Fruit fly (Drosophila melanogaster) S2 (cell line): ENCODE measurements around the gene KFase.

Experiments used
- CG8478 ChIP-seq: fragments of >200 bp; optimal IDR thresholded peaks from 2 replicates; lab custom pipeline; 2018
- CTCF ChIP-seq, 2 experiments: fragments of >200 bp; optimal IDR thresholded peaks; 2 replicates each; lab custom pipeline; 2018

The KFase gene

dm6 chr2L:6488676-6489140 is at the start of gene KFase, which contains the start of gene epsilonCOP:
TSS of gene KFase (minus strand) at chr2L:6488756.
TSS of gene epsilonCOP (plus strand) at chr2L:6489090.
- TF ChIP-seq CTCF (optimal IDR thresholded peaks at IDR 0.05; lab: Kevin White, UChicago) (peak in 1 of 2 experiments; percentile 27), CG8478 (no peak)

DNA sequence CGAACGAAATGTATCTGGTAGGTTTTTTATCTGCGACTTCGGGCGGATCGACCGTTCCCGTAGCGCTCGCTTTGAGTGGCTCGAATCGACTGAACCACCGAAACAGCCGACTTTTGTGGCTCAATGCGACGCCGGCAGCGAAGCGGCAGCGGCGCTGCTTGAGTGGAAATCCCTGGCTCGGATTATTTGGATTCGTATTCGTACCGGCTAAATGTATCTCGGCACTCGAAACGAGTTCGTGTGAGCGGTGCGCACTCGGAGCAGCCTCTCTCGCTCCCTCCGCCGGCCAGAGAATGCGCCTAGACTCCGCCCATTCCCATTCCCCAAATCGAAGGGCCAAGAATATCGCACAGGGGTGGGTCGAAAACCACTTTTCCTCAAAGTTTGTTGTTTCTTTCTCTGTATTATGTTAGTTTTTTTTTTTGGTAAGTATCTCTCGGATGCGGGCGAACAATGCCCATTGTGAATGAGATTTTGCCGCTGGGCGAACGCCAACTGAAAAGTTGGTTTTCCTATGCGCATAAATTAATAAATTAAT is 47.6 kb upstream of the KFase start:
- TF ChIP-seq CTCF (optimal IDR thresholded peaks at IDR 0.05; lab: Kevin White, UChicago) = no peak
- TF ChIP-seq CG8478 = no peak

DNA sequence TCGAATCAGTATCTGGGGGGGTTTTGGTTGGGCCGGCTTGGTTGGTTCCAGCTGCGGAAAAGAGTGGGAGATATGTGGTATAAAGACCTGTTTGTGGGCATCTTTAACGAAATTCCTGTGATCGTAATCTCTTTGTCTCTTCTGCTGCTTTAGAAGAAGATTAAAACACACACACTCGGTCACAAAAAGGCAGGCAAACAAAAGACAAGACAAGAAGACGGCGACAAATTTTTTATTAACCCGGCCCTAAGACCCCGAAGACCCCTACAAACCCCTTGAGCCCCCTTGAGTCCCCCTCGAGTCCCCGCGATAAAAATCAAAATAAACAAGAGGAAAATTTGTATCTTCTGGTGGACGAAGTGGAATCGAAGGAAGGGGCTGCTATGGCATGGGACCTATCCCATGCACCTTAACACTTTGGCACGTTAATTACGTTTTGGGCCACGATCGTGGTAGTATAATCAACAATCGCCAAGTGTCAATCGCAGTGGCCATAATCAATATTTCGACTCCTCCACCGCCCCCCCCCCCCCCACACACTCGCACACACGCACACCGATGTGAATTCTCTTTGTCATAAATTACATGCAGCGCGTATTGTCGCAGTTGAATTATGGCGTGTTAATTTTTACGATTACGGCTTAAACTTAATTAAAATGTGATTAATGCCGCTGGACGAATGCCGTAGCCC is 45.7 kb upstream of the KFase start:
- TF ChIP-seq CTCF (optimal IDR thresholded peaks at IDR 0.05; lab: Kevin White, UChicago) (no peak), CG8478 (no peak)

DNA sequence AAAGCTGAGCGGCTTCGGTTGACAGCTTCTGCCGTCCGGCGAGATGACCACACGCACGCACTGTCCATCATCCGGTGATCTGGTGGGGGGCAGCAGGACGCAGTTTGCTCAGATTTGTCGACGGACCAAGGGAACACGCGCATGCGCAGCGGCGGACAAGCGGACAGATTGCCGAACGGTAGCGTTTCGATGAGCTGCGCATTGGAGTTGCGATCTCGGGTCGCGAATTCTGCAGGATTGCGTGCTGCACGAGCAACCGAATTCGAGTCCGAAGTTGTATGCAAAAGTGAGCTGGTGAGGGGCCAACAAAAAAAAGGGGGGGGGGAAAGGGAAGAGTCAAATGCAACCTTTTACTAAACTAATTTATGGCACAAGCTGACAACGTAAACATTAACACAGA is 45.2 kb upstream of the KFase start:
- TF ChIP-seq CG8478 (no peak), CTCF (optimal IDR thresholded peaks at IDR 0.05; lab: Kevin White, UChicago) (no peak)

- TF ChIP-seq CTCF (optimal IDR thresholded peaks at IDR 0.05; lab: Kevin White, UChicago) (no peak), CG8478 (no peak)
Observed at dm6 chr2L:6532977-6533376, 44.4 kb upstream of the KFase start.

- TF ChIP-seq CTCF (optimal IDR thresholded peaks at IDR 0.05; lab: Kevin White, UChicago) (no peak), CG8478 (no peak)
Observed at dm6 chr2L:6531985-6532699, 43.6 kb upstream of the KFase start.

DNA sequence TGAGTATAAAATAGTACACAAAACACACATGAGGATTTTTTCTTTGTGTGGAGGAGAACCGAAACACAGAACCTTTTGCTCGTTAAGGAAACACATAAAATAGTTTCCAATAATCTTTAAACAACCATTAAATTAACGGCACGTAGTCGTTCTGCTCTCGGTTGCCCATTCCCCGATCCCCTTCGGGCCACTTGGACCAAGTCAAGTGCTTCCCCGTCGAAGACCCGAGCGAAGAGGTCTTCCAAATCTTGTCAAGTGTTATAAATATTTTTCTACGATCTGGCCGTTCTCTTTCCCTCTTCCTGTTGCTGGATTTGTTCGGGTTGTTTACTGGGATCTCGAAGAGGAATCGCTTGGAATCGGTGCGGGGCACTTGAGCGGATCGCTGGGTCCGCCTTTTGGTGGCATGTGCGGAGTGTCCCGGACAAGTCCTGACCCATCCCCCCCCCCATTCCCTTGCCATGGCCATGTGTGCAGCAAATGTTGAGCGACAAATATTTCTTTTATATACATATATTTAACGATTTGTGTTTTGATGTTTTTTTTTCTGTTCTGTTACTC is 42.5 kb upstream of the KFase start:
- TF ChIP-seq CTCF (optimal IDR thresholded peaks at IDR 0.05; lab: Kevin White, UChicago) (no peak), CG8478 (no peak)

dm6 chr2L:6526996-6527395 is 38.4 kb upstream of the KFase start:
- TF ChIP-seq CG8478 = no peak
- TF ChIP-seq CTCF (optimal IDR thresholded peaks at IDR 0.05; lab: Kevin White, UChicago) = peak; percentile 93 to 95

- TF ChIP-seq CG8478 = no peak
- no peak for TF ChIP-seq CTCF (optimal IDR thresholded peaks at IDR 0.05; lab: Kevin White, UChicago)
Observed at dm6 chr2L:6513948-6514347, 25.4 kb upstream of the KFase start.

- TF ChIP-seq CTCF (optimal IDR thresholded peaks at IDR 0.05; lab: Kevin White, UChicago) = no peak
- TF ChIP-seq CG8478 = no peak
Observed at dm6 chr2L:6508666-6509065, 20.1 kb upstream of the KFase start.

DNA sequence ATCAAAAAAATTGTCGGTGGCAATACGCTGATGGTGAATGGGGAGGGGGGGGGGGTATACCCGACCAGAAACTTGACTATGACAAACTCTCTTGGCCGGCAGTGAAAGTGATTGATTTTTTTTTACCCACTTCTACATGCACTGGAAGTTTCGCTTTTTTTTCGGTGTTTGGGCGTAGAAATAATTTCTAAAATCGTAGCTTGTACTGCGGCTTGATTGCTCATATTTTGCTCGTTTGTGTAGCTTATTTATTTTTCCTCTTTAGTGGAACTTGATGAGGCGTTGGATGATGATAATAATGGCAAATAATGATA is 15.1 kb upstream of the KFase start:
- TF ChIP-seq CTCF (optimal IDR thresholded peaks at IDR 0.05; lab: Kevin White, UChicago) (no peak), CG8478 (no peak)

DNA sequence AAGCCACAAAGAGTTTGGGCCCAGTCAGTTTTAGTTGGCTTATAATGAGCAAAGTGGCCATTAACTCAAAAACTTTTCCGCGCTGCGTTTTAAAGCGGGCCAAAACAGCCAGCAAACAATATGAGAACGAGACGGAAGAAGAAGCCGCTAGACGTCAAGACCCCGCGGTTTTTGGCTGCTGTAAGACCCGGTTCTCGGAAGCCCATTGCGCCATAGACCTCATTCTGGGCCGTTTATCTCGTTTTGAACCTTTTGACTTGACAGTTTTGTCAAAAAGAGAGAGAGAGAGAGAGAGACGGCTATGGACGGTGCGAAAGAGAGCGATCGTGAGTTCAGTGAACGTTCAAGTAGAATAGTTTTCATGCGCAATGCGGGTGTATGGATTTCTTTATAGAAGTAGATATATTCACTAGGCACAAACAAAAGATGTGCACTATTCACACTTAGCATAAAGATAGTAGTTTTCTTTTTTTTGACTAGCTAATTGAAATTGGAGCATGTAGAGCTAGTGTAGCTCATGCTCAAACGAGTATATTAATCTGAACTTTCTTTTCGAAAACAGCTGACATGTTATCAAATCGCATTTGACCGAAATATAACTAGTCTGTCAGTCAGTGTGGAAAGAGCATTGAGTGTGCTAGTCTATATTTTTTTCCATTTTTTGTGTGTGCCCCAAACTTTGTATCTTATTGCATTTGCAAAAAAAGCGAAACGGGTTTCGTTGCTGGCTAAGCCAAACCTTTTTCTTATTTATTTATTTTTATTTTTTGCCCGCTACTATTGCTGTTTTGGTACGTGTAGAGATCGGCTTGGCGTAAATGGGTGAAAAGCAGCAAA is 14.5 kb upstream of the KFase start:
- TF ChIP-seq CG8478 (no peak), CTCF (optimal IDR thresholded peaks at IDR 0.05; lab: Kevin White, UChicago) (no peak)

DNA sequence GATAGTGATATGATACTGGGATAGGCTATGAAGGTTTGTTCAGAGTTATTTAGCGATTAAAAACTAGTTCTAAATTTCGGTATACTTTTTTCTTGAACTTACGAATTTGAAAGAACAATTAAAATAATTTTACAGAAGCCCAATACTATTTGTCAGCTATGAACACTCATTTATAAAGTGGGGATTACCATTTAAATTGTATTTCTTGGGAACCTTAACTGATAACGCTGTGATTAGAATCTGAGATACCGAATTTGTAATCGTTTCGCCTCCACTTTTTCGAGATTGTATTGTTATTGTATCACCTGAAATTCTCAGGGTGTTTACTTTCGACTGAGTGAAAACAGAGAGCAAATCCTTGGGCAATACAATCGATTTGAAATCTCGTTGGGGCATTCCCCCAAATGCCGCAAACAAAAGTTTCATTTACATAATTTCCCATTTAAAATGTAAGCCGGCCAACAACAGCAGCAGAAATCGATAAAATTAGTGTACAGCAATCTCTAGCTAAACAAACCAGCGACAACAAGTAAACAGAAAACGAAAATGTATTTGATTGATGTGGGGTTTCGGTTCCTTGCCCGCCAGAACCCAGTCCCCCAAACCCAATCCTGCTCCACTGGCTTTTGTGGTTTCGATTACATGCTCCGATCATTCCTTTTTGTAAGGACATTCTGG is 12.2 kb upstream of the KFase start:
- no peak for TF ChIP-seq CTCF (optimal IDR thresholded peaks at IDR 0.05; lab: Kevin White, UChicago)
- no peak for TF ChIP-seq CG8478

- TF ChIP-seq CG8478 (no peak), CTCF (optimal IDR thresholded peaks at IDR 0.05; lab: Kevin White, UChicago) (peak; percentile 26 to 60)
Observed at dm6 chr2L:6498448-6498847, 9.9 kb upstream of the KFase start, which contains the start of gene CG31637. TSS of gene CG31637 (plus strand) at chr2L:6498647.

dm6 chr2L:6496753-6497152 is 8.2 kb upstream of the KFase start, which contains the start of gene CG9550:
TSS of gene CG9550 (plus strand) at chr2L:6497053.
- TF ChIP-seq CG8478 (no peak), CTCF (optimal IDR thresholded peaks at IDR 0.05; lab: Kevin White, UChicago) (no peak)
